Worm (Caenorhabditis elegans) whole organism, L1 larva: ENCODE data around the gene gst-31.
"Not testable (repeated sequence)": the region's sequence is repeated elsewhere in the genome, so short reads cannot be mapped to it uniquely, and the experiment has no call there.

Experiments
- C16A3.4 ChIP-seq: fragments of 150-350 bp; optimal IDR thresholded peaks from 2 replicates; lab custom pipeline; 2014; ENCODE audit warnings: missing biosample characterization, missing genetic modification characterization
- F16B12.6 ChIP-seq: fragments of 150-350 bp; optimal IDR thresholded peaks from 2 replicates; lab custom pipeline; 2014; ENCODE audit warnings: missing biosample characterization, missing genetic modification characterization
- aha-1 ChIP-seq: fragments of 150-350 bp; optimal IDR thresholded peaks from 2 replicates; lab custom pipeline; 2014; ENCODE audit warnings: missing biosample characterization, missing genetic modification characterization
- blmp-1 ChIP-seq: fragments of 150-350 bp; optimal IDR thresholded peaks from 2 replicates; lab custom pipeline; 2014; ENCODE audit warnings: missing biosample characterization, missing genetic modification characterization
- ceh-63 ChIP-seq: fragments of 200-800 bp; sonication (Bioruptor generic); optimal IDR thresholded peaks from 2 replicates; lab custom pipeline; 2018; ENCODE audit warnings: mild to moderate bottlenecking, missing genetic modification characterization, missing compliant biosample characterization
- ceh-8 ChIP-seq: fragments of 200-800 bp; sonication (Bioruptor generic); optimal IDR thresholded peaks from 2 replicates; lab custom pipeline; 2018; ENCODE audit warnings: mild to moderate bottlenecking, missing genetic modification characterization, moderate library complexity, missing compliant biosample characterization
- ceh-90 ChIP-seq: sonication (generic microtip); optimal IDR thresholded peaks from 2 replicates; lab custom pipeline; 2016; ENCODE audit warnings: missing genetic modification characterization, missing compliant biosample characterization
- dpl-1 ChIP-seq, 3 experiments: fragments of 150-350 bp in 2 of 3; sonication (generic microtip) in 1 of 3; optimal IDR thresholded peaks; 2 replicates each; lab custom pipeline; 2014 to 2017; ENCODE audit warnings: missing biosample characterization in 3 of 3, missing genetic modification characterization in 3 of 3, missing genetic modification reagents in 3 of 3
- dsc-1 ChIP-seq: sonication (generic microtip); optimal IDR thresholded peaks from 2 replicates; lab custom pipeline; 2016; ENCODE audit warnings: mild to moderate bottlenecking, missing genetic modification characterization, missing compliant biosample characterization
- efl-1 ChIP-seq, 4 experiments: fragments of 150-350 bp; optimal IDR thresholded peaks in 3 of 4; peaks in 1 of 4; 1 replicate in 1 of 4; 2 replicates in 3 of 4; lab custom pipeline; 2014; ENCODE audit warnings: missing biosample characterization in 2 of 4, missing genetic modification characterization in 2 of 4, missing genetic modification reagents in 2 of 4
- efl-3 ChIP-seq: fragments of 200-800 bp; sonication (Bioruptor generic); optimal IDR thresholded peaks from 2 replicates; lab custom pipeline; 2018; ENCODE audit warnings: mild to moderate bottlenecking, missing genetic modification characterization, missing compliant biosample characterization
- egl-27 ChIP-seq, 2 experiments: fragments of 150-350 bp in 1 of 2; sonication (generic microtip); optimal IDR thresholded peaks; 3 replicates each; lab custom pipeline; 2017 to 2018; ENCODE audit warnings: missing biosample characterization in 2 of 2, missing genetic modification characterization in 2 of 2, missing genetic modification reagents in 2 of 2
- fkh-10 ChIP-seq: sonication (generic microtip); optimal IDR thresholded peaks from 2 replicates; lab custom pipeline; 2017; ENCODE audit warnings: missing biosample characterization, missing genetic modification reagents, missing genetic modification characterization
- fkh-8 ChIP-seq: sonication (generic microtip); optimal IDR thresholded peaks from 2 replicates; lab custom pipeline; 2016; ENCODE audit warnings: mild to moderate bottlenecking, missing genetic modification characterization, missing compliant biosample characterization
- fos-1 ChIP-seq: fragments of 150-350 bp; optimal IDR thresholded peaks from 2 replicates; lab custom pipeline; 2014; ENCODE audit warnings: missing biosample characterization, missing genetic modification characterization
- hlh-17 ChIP-seq: fragments of 200-800 bp; sonication (Bioruptor generic); optimal IDR thresholded peaks from 2 replicates; lab custom pipeline; 2018; ENCODE audit warnings: missing genetic modification characterization, mild to moderate bottlenecking, missing compliant biosample characterization, moderate library complexity, borderline replicate concordance
- irx-1 ChIP-seq: sonication (generic microtip); optimal IDR thresholded peaks from 2 replicates; lab custom pipeline; 2016; ENCODE audit warnings: missing genetic modification characterization, missing compliant biosample characterization
- jun-1 ChIP-seq: fragments of 150-350 bp; optimal IDR thresholded peaks from 2 replicates; lab custom pipeline; 2014; ENCODE audit warnings: missing biosample characterization, missing genetic modification reagents, missing genetic modification characterization
- lin-13 ChIP-seq: fragments of 150-350 bp; optimal IDR thresholded peaks from 2 replicates; lab custom pipeline; 2014; ENCODE audit warnings: missing biosample characterization, missing genetic modification reagents, missing genetic modification characterization
- lin-35 ChIP-seq, 2 experiments: fragments of 150-350 bp; optimal IDR thresholded peaks; 2 replicates each; lab custom pipeline; 2014; ENCODE audit warnings: missing biosample characterization in 2 of 2, missing genetic modification characterization in 2 of 2, missing genetic modification reagents in 2 of 2
- lsy-2 ChIP-seq, 2 experiments: fragments of 150-350 bp; optimal IDR thresholded peaks; 2 replicates each; lab custom pipeline; 2014; ENCODE audit warnings: missing biosample characterization in 2 of 2, missing genetic modification characterization in 2 of 2
- mef-2 ChIP-seq: fragments of 150-350 bp; optimal IDR thresholded peaks from 2 replicates; lab custom pipeline; 2014; ENCODE audit warnings: missing biosample characterization, missing genetic modification characterization
- mep-1 ChIP-seq: fragments of 150-350 bp; optimal IDR thresholded peaks from 2 replicates; lab custom pipeline; 2014; ENCODE audit warnings: missing biosample characterization, missing genetic modification characterization
- nhr-11 ChIP-seq: fragments of 150-350 bp; optimal IDR thresholded peaks from 2 replicates; lab custom pipeline; 2014; ENCODE audit warnings: missing biosample characterization, missing genetic modification characterization
- nhr-19 ChIP-seq: fragments of 200-800 bp; sonication (Bioruptor generic); conservative IDR thresholded peaks from 2 replicates; pipeline ENCODE4 v1.3.6; 2022; ENCODE audit warnings: missing genetic modification characterization, missing compliant biosample characterization
- nhr-20 ChIP-seq: sonication (generic microtip); optimal IDR thresholded peaks from 2 replicates; lab custom pipeline; 2016; ENCODE audit warnings: mild to moderate bottlenecking, missing genetic modification characterization, missing compliant biosample characterization
- nhr-237 ChIP-seq: fragments of 150-350 bp; optimal IDR thresholded peaks from 2 replicates; lab custom pipeline; 2014; ENCODE audit warnings: missing biosample characterization, missing genetic modification characterization
- nhr-28 ChIP-seq: fragments of 150-350 bp; optimal IDR thresholded peaks from 2 replicates; lab custom pipeline; 2014; ENCODE audit warnings: missing biosample characterization, missing genetic modification characterization
- nhr-47 ChIP-seq: sonication (generic microtip); optimal IDR thresholded peaks from 2 replicates; lab custom pipeline; 2016; ENCODE audit warnings: mild to moderate bottlenecking, missing genetic modification characterization, moderate library complexity, missing compliant biosample characterization
- nhr-71 ChIP-seq: sonication (generic microtip); optimal IDR thresholded peaks from 2 replicates; lab custom pipeline; 2016; ENCODE audit warnings: mild to moderate bottlenecking, missing genetic modification characterization, moderate library complexity, missing compliant biosample characterization
- nhr-77 ChIP-seq: fragments of 150-350 bp; optimal IDR thresholded peaks from 2 replicates; lab custom pipeline; 2014; ENCODE audit warnings: missing biosample characterization, missing genetic modification characterization
- nhr-84 ChIP-seq: sonication (generic microtip); optimal IDR thresholded peaks from 2 replicates; lab custom pipeline; 2017; ENCODE audit warnings: missing biosample characterization, missing genetic modification characterization
- nhr-85 ChIP-seq: sonication (generic microtip); peaks from one replicate; lab custom pipeline; 2016; ENCODE audit warnings: missing genetic modification characterization, inconsistent platforms, missing compliant biosample characterization
- nhr-90 ChIP-seq: sonication (generic microtip); optimal IDR thresholded peaks from 2 replicates; lab custom pipeline; 2016; ENCODE audit warnings: mild to moderate bottlenecking, missing genetic modification characterization, missing compliant biosample characterization; ENCODE audit not compliant: poor library complexity
- pax-3 ChIP-seq: fragments of 200-800 bp; sonication (Bioruptor generic); optimal IDR thresholded peaks from 2 replicates; lab custom pipeline; 2018; ENCODE audit warnings: mild to moderate bottlenecking, missing genetic modification characterization, moderate library complexity, missing compliant biosample characterization
- rnt-1 ChIP-seq: sonication (generic microtip); optimal IDR thresholded peaks from 2 replicates; lab custom pipeline; 2016; ENCODE audit warnings: mild to moderate bottlenecking, missing genetic modification characterization, moderate library complexity, missing compliant biosample characterization
- skn-1 ChIP-seq: fragments of 150-350 bp; optimal IDR thresholded peaks from 2 replicates; lab custom pipeline; 2014; ENCODE audit warnings: missing biosample characterization, missing genetic modification characterization
- sup-37 ChIP-seq: fragments of 200-800 bp; sonication (Bioruptor generic); optimal IDR thresholded peaks from 2 replicates; lab custom pipeline; 2018; ENCODE audit warnings: mild to moderate bottlenecking, missing genetic modification characterization, missing compliant biosample characterization
- swsn-7 ChIP-seq: sonication (generic microtip); optimal IDR thresholded peaks from 2 replicates; lab custom pipeline; 2016; ENCODE audit warnings: missing genetic modification characterization, missing compliant biosample characterization
- unc-130 ChIP-seq: fragments of 150-350 bp; optimal IDR thresholded peaks from 2 replicates; lab custom pipeline; 2017; ENCODE audit warnings: missing biosample characterization, missing genetic modification characterization, inconsistent platforms
- unc-30 ChIP-seq: sonication (generic microtip); optimal IDR thresholded peaks from 2 replicates; lab custom pipeline; 2017; ENCODE audit warnings: missing biosample characterization, missing genetic modification characterization
- unc-62 ChIP-seq: fragments of 150-350 bp; optimal IDR thresholded peaks from 2 replicates; lab custom pipeline; 2014; ENCODE audit warnings: missing biosample characterization, missing genetic modification reagents, missing genetic modification characterization
- zag-1 ChIP-seq: fragments of 150-350 bp; optimal IDR thresholded peaks from 2 replicates; lab custom pipeline; 2014; ENCODE audit warnings: missing biosample characterization, missing genetic modification characterization
- zip-4 ChIP-seq: fragments of 200-800 bp; sonication (Bioruptor generic); optimal IDR thresholded peaks from 2 replicates; lab custom pipeline; 2018; ENCODE audit warnings: mild to moderate bottlenecking, missing genetic modification characterization, moderate library complexity, missing compliant biosample characterization
- ztf-11 ChIP-seq, 2 experiments: sonication (generic microtip); optimal IDR thresholded peaks; 2 replicates each; lab custom pipeline; 2016 to 2017; ENCODE audit warnings: missing genetic modification characterization in 2 of 2, missing biosample characterization in 1 of 2, missing compliant biosample characterization in 1 of 2

gst-31 gene

DNA sequence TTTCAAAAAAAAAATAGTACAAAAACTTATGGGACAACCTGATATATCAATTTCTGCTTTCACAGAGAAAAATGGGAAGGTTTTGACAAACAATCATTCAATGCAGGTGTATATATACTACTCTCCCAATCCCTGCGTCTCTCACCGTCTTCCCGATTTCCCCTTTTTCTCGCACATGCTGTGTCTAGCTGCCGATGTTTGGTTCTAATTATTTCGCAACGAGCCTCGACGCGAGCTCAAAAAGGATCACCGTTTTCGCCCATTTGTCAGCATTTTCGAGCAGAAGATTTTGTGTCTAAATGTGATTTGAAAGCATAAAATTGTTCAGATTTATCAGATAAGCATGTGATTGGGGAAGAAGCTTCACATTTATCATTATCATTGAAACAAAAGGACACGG lies 1.6 kb downstream of the gst-31 start (continued):
- TF ChIP-seq nhr-84 (tag; lab: Kevin White, UChicago), result no peak
- TF ChIP-seq lin-35 (GFP tag; optimal IDR thresholded peaks at IDR 0.05; lab: Kevin White, UChicago), result peak; percentile 1 to 41
- TF ChIP-seq C16A3.4 (tag; lab: Kevin White, UChicago), result no peak
- no peak for TF ChIP-seq zag-1 (tag; lab: Kevin White, UChicago)
- TF ChIP-seq nhr-237 (tag; lab: Kevin White, UChicago), result peak; percentile 23
- TF ChIP-seq blmp-1 (tag; lab: Kevin White, UChicago), result peak; percentile 27
- peak; percentile 8 for TF ChIP-seq rnt-1
- TF ChIP-seq pax-3 (tag; lab: Kevin White, UChicago), result no peak
- TF ChIP-seq aha-1 (tag; lab: Kevin White, UChicago), result no peak
- peak; percentile 83 for TF ChIP-seq fkh-8 (tag; lab: Kevin White, UChicago)
- no peak for TF ChIP-seq egl-27 (tag; optimal IDR thresholded peaks at IDR 0.05; lab: Kevin White, UChicago)
- peak; percentile 27 for TF ChIP-seq nhr-77 (tag; lab: Kevin White, UChicago)
- TF ChIP-seq unc-130 (tag; lab: Kevin White, UChicago), result no peak
- TF ChIP-seq efl-1 (optimal IDR thresholded peaks at IDR 0.05; lab: Kevin White, UChicago), result peak; percentile 34 to 54
- peak; percentile 30 to 92 for TF ChIP-seq efl-1 (GFP tag; optimal IDR thresholded peaks at IDR 0.05 in 1 of 2; lab: Kevin White, UChicago)
- TF ChIP-seq nhr-11 (tag; lab: Kevin White, UChicago), result no peak
- no peak for TF ChIP-seq nhr-85 (tag; lab: Kevin White, UChicago)
- TF ChIP-seq mep-1 (tag; lab: Kevin White, UChicago), result no peak
- peak; percentile 34 for TF ChIP-seq zip-4 (GFP tag; lab: Kevin White, UChicago)
- peak in 2 of 3 experiments; percentile 17 to 27 for TF ChIP-seq dpl-1 (GFP tag; optimal IDR thresholded peaks at IDR 0.05; lab: Kevin White, UChicago)
- TF ChIP-seq unc-30, result no peak
- TF ChIP-seq F16B12.6 (tag; lab: Kevin White, UChicago), result no peak
- no peak for TF ChIP-seq nhr-28
- no peak for TF ChIP-seq lin-13
- TF ChIP-seq nhr-90 (tag; lab: Kevin White, UChicago), result no peak
- TF ChIP-seq irx-1 (tag; lab: Kevin White, UChicago), result no peak
- TF ChIP-seq ceh-90 (tag; lab: Kevin White, UChicago), result no peak
- no peak for TF ChIP-seq nhr-19 (GFP tag; lab: Robert Waterston, UW)
- peak; percentile 30 for TF ChIP-seq nhr-47 (tag; lab: Kevin White, UChicago)
- TF ChIP-seq dsc-1 (tag; lab: Kevin White, UChicago), result peak; percentile 25
- TF ChIP-seq fkh-10 (GFP tag; lab: Kevin White, UChicago), result no peak
- no peak for TF ChIP-seq nhr-20
- TF ChIP-seq nhr-71 (tag; lab: Kevin White, UChicago), result peak; percentile 65
- peak in 1 of 2 experiments; percentile 44 for TF ChIP-seq lsy-2 (tag; optimal IDR thresholded peaks at IDR 0.05; lab: Kevin White, UChicago)
- TF ChIP-seq unc-62 (GFP tag; lab: Kevin White, UChicago), result no peak
- no peak for TF ChIP-seq ceh-63 (GFP tag; lab: Kevin White, UChicago)
- no peak for TF ChIP-seq efl-3
- TF ChIP-seq mef-2, result no peak
- TF ChIP-seq hlh-17 (GFP tag; lab: Kevin White, UChicago), result no peak
- TF ChIP-seq skn-1 (tag; lab: Kevin White, UChicago), result peak; percentile 98
- TF ChIP-seq sup-37 (GFP tag; lab: Kevin White, UChicago), result no peak
- TF ChIP-seq ceh-8 (GFP tag; lab: Kevin White, UChicago), result peak; percentile 62
- TF ChIP-seq jun-1 (tag; lab: Kevin White, UChicago), result peak; percentile 23

DNA sequence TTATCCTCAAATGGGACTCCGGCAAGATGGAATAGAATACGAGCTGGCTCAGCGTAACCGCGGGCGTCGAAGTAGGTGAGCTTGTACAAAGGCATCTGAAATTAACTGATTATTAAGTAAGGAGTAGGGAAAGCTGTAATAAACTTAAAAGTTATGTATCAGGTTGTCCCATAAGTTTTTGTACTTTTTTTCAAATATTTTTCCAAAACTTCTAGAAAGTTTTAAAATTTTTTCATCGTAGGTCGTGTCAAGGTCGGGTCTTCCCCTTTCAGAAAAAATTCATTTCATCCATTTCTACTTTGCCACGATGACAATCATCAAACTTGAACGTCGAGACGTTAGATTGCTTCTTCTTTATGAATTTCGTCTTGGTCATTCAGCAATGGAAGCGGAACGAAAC lies 2.9 kb downstream of the gst-31 start, which contains the start of gene gst-39:
gst-39 (minus strand) TSS at position 101 of the 400 bp plus-strand sequence.
- TF ChIP-seq swsn-7 (tag; lab: Kevin White, UChicago); ztf-11 (tag; optimal IDR thresholded peaks at IDR 0.05; lab: Kevin White, UChicago); fos-1 (tag; lab: Kevin White, UChicago): not testable (repeated sequence)
